Fruit fly (Drosophila melanogaster) whole organism, pupa: ENCODE results near the gene CG11885.

ENCODE experiments used
- CG10348 ChIP-seq: fragments of 200-800 bp; sonication (Bioruptor generic); IDR thresholded peaks from 2 replicates; pipeline ENCODE4 v1.3.6; 2022; ENCODE audit warnings: missing biosample characterization, missing genetic modification characterization
- CG12605 ChIP-seq: fragments of 200-800 bp; sonication (Bioruptor generic); IDR thresholded peaks from 2 replicates; pipeline ENCODE4 v1.3.6; 2022; ENCODE audit warnings: missing biosample characterization, missing genetic modification characterization
- CG13204 ChIP-seq: fragments of 200-800 bp; sonication (Bioruptor generic); optimal IDR thresholded peaks from 2 replicates; lab custom pipeline; 2018; ENCODE audit warnings: missing biosample characterization, mild to moderate bottlenecking, missing genetic modification characterization, moderate library complexity
- CG14655 ChIP-seq: fragments of 200-800 bp; sonication (Bioruptor generic); optimal IDR thresholded peaks from 3 replicates; lab custom pipeline; 2017; ENCODE audit warnings: mild to moderate bottlenecking, missing biosample characterization, missing genetic modification reagents, missing genetic modification characterization
- CG15710 ChIP-seq: fragments of 200-800 bp; sonication (Bioruptor generic); optimal IDR thresholded peaks from 2 replicates; lab custom pipeline; 2018; ENCODE audit warnings: missing biosample characterization, mild to moderate bottlenecking, missing genetic modification characterization, moderate library complexity
- CG17806 ChIP-seq: fragments of 200-800 bp; sonication (Bioruptor generic); optimal IDR thresholded peaks from 2 replicates; lab custom pipeline; 2018; ENCODE audit warnings: missing biosample characterization, mild to moderate bottlenecking, missing genetic modification characterization, moderate library complexity
- CG32121 ChIP-seq: fragments of 200-800 bp; sonication (Bioruptor generic); IDR thresholded peaks from 2 replicates; pipeline ENCODE4 v1.3.6; 2022; ENCODE audit warnings: missing biosample characterization, missing genetic modification characterization
- CG34367 ChIP-seq: fragments of 200-800 bp; sonication (Bioruptor generic); optimal IDR thresholded peaks from 2 replicates; lab custom pipeline; 2018; ENCODE audit warnings: missing biosample characterization, mild to moderate bottlenecking, missing genetic modification characterization
- CG4496 ChIP-seq: fragments of 200-800 bp; sonication (Bioruptor generic); IDR thresholded peaks from 3 replicates; pipeline ENCODE4 v1.3.6; 2022; ENCODE audit warnings: missing biosample characterization, missing genetic modification characterization
- CG8159 ChIP-seq: fragments of 200-800 bp; sonication (Bioruptor generic); optimal IDR thresholded peaks from 3 replicates; lab custom pipeline; 2018; ENCODE audit warnings: missing biosample characterization, mild to moderate bottlenecking, missing genetic modification characterization, moderate library complexity
- CG8301 ChIP-seq: fragments of 200-800 bp; sonication (Bioruptor generic); optimal IDR thresholded peaks from 2 replicates; lab custom pipeline; 2018; ENCODE audit warnings: missing biosample characterization, mild to moderate bottlenecking, missing genetic modification characterization
- CG9948 ChIP-seq: fragments of 200-800 bp; sonication (Bioruptor generic); optimal IDR thresholded peaks from 2 replicates; lab custom pipeline; 2018; ENCODE audit warnings: missing biosample characterization, mild to moderate bottlenecking, missing genetic modification characterization, moderate library complexity
- D1 ChIP-seq: fragments of 200-800 bp; sonication (Bioruptor generic); optimal IDR thresholded peaks from 2 replicates; lab custom pipeline; 2018; ENCODE audit warnings: missing biosample characterization, mild to moderate bottlenecking, missing genetic modification characterization, moderate library complexity
- EcR ChIP-seq: fragments of 200-800 bp; sonication (Bioruptor generic); optimal IDR thresholded peaks from 3 replicates; lab custom pipeline; 2019; ENCODE audit warnings: missing biosample characterization, missing genetic modification characterization, mild to moderate bottlenecking, moderate library complexity, missing genetic modification reagents
- Ets98B ChIP-seq: fragments of 200-800 bp; sonication (Bioruptor generic); IDR thresholded peaks from 2 replicates; pipeline ENCODE4 v1.3.6; 2022; ENCODE audit warnings: missing biosample characterization, missing genetic modification characterization
- Pif1A ChIP-seq: fragments of 200-800 bp; sonication (Bioruptor generic); optimal IDR thresholded peaks from 3 replicates; lab custom pipeline; 2016; ENCODE audit warnings: missing biosample characterization, missing genetic modification characterization
- Pif1B ChIP-seq: fragments of 200-800 bp; sonication (Bioruptor generic); optimal IDR thresholded peaks from 3 replicates; lab custom pipeline; 2016; ENCODE audit warnings: missing biosample characterization, missing genetic modification characterization
- Snoo ChIP-seq: fragments of 200-800 bp; sonication (Bioruptor generic); optimal IDR thresholded peaks from 3 replicates; lab custom pipeline; 2017; ENCODE audit warnings: missing biosample characterization, mild to moderate bottlenecking, missing genetic modification characterization, inconsistent platforms
- fd96Ca ChIP-seq: fragments of 200-800 bp; sonication (Bioruptor generic); IDR thresholded peaks from 3 replicates; pipeline ENCODE4 v1.3.6; 2022; ENCODE audit warnings: missing biosample characterization, missing genetic modification characterization
- gl ChIP-seq: fragments of 200-800 bp; sonication (Bioruptor generic); optimal IDR thresholded peaks from 2 replicates; lab custom pipeline; 2018; ENCODE audit warnings: missing biosample characterization, mild to moderate bottlenecking, missing genetic modification characterization
- rn ChIP-seq: fragments of 200-800 bp; sonication (Bioruptor generic); IDR thresholded peaks from 2 replicates; pipeline ENCODE4 v1.3.6; 2022; ENCODE audit warnings: missing biosample characterization, missing genetic modification characterization

The CG11885 gene

DNA sequence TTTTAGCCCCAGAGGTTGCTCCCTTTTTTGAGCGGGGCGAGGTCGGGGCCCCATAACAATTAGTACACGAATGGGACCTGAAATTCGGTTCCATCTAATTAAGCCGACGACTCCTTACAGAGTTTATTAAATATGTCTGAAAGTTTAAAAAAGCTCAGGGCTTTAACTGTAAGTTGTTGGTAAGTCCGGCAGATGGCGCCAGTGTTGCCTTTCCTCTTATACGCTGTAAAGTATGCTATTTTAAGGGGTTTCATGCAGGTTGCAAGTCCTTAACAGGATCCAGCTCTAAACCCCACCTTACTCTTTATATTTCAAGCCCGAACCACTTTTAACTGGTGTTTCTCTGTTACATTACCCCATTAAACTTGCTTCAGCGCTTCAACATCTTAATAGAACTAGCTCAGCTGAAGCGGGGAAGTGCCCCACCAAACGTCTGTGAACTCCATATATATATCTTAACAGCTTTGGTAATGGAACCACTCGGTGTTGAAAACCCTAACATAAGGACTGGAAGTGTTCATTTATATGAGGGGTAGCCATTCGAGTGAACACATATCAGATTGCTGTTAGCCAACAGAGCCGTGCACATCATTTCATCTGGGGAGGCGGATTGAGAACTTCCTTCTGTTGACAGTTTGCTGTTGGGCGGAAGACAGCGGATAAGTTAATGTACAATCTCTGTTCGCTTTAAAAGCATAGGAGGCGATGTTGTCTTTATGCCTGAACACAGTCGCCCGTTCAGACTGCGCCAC, 25.7 kb downstream of the CG11885 start:
- TF ChIP-seq CG10348 (GFP tag; lab: Robert Waterston, UW) (no peak), Pif1A (no peak), CG8301 (no peak), gl (tag; lab: Kevin White, UChicago) (no peak), CG32121 (no peak), CG15710 (tag; lab: Kevin White, UChicago) (no peak)

DNA sequence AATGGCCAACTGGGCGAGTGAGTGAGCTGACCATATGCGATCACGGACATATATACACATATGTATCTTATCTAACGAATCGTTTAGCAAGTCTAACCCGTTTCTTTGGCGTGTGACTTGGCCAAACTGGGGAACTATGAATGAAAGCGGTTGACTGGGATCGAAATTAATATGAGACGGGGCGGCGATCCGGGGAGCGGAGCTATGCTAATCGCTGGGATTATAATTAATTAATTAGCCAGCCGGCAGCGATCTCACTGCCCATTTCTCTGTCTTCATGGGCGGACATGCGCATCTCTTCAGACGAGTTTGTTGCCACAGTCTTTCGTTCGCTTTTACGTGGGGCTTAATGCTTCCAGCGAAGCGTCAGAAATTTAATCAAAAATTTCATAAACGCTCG, 28.7 kb downstream of the CG11885 start:
- no peak for TF ChIP-seq CG14655
- TF ChIP-seq rn, result no peak
- TF ChIP-seq EcR (GFP tag; lab: Kevin White, UChicago), result no peak
- TF ChIP-seq gl (tag; lab: Kevin White, UChicago), result no peak
- no peak for TF ChIP-seq Ets98B (GFP tag; lab: Robert Waterston, UW)
- no peak for TF ChIP-seq CG32121
- TF ChIP-seq CG10348 (GFP tag; lab: Robert Waterston, UW), result no peak
- no peak for TF ChIP-seq CG9948 (tag; lab: Kevin White, UChicago)
- TF ChIP-seq CG8159 (tag; lab: Kevin White, UChicago), result no peak
- no peak for TF ChIP-seq D1 (tag; lab: Kevin White, UChicago)
- TF ChIP-seq CG4496, result no peak
- no peak for TF ChIP-seq CG17806
- no peak for TF ChIP-seq CG15710 (tag; lab: Kevin White, UChicago)
- no peak for TF ChIP-seq CG8301
- TF ChIP-seq fd96Ca (GFP tag; lab: Robert Waterston, UW), result no peak
- TF ChIP-seq CG13204, result no peak
- no peak for TF ChIP-seq Snoo (tag; lab: Kevin White, UChicago)
- TF ChIP-seq CG12605 (GFP tag; lab: Robert Waterston, UW), result no peak
- TF ChIP-seq CG34367 (tag; lab: Kevin White, UChicago), result no peak
- TF ChIP-seq Pif1A, result no peak

DNA sequence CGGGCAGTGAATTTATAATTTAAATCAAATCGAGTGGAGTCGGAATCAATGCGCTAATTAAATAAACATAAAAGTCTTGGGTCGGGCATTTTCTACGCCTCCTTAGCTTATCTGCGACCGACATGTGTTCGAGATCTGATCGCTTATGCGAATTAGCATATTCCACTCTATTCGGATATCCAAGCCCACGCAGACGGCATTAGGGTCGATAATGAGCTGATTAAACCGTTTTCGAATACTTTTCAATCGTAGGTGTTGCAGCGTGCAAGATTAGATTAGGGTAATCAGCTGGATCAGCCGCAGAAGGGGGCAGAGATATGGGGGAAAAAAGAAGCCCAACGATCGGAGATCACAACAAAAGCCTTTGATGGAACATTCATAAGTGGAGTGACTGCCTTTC, 30.7 kb downstream of the CG11885 start:
- no peak for TF ChIP-seq CG34367 (tag; lab: Kevin White, UChicago)
- no peak for TF ChIP-seq D1 (tag; lab: Kevin White, UChicago)
- no peak for TF ChIP-seq EcR (GFP tag; lab: Kevin White, UChicago)
- TF ChIP-seq Ets98B (GFP tag; lab: Robert Waterston, UW), result no peak
- TF ChIP-seq CG10348 (GFP tag; lab: Robert Waterston, UW), result no peak
- no peak for TF ChIP-seq rn
- TF ChIP-seq CG13204, result no peak
- no peak for TF ChIP-seq CG17806
- no peak for TF ChIP-seq CG32121
- no peak for TF ChIP-seq CG8159 (tag; lab: Kevin White, UChicago)
- TF ChIP-seq CG14655, result no peak
- no peak for TF ChIP-seq CG4496
- no peak for TF ChIP-seq Snoo (tag; lab: Kevin White, UChicago)
- TF ChIP-seq CG8301, result no peak
- no peak for TF ChIP-seq CG15710 (tag; lab: Kevin White, UChicago)
- TF ChIP-seq gl (tag; lab: Kevin White, UChicago), result no peak
- no peak for TF ChIP-seq CG9948 (tag; lab: Kevin White, UChicago)
- TF ChIP-seq Pif1B, result no peak
- TF ChIP-seq CG12605 (GFP tag; lab: Robert Waterston, UW), result no peak

DNA sequence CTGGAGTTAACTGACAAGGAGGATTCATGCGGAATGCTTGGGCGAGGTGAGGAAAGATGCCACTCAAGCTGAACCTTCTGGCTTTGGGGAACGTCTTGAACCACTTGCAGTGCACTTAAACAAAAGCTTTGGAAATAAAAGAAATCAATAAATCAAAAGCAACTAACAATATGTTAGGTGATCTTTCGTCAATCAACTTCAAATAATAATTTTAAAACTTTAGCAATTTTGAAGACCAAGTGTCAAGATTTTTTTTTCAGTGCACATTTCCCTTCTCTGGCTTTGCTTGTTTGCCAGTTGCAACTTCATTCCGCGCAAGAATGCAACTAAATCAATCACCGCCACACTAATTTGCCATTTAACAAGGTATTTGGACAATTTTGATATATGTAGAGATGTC, 38.4 kb downstream of the CG11885 start:
- TF ChIP-seq CG12605 (GFP tag; lab: Robert Waterston, UW) (no peak), Ets98B (GFP tag; lab: Robert Waterston, UW) (peak; percentile 19; the same call in 1 of the 2 replicates), CG9948 (tag; lab: Kevin White, UChicago) (peak; percentile 57), CG13204 (no peak), Pif1A (peak; percentile 59), CG4496 (no peak), CG8159 (tag; lab: Kevin White, UChicago) (peak; percentile 61), Snoo (tag; lab: Kevin White, UChicago) (peak; percentile 28), Pif1B (peak; percentile 38), rn (no peak), CG10348 (GFP tag; lab: Robert Waterston, UW) (no peak), D1 (tag; lab: Kevin White, UChicago) (no peak), CG32121 (no peak), gl (tag; lab: Kevin White, UChicago) (no peak), CG8301 (peak; percentile 48), EcR (GFP tag; lab: Kevin White, UChicago) (no peak), CG17806 (peak; percentile 61), fd96Ca (GFP tag; lab: Robert Waterston, UW) (no peak), CG14655 (peak; percentile 59), CG15710 (tag; lab: Kevin White, UChicago) (peak; percentile 40), CG34367 (tag; lab: Kevin White, UChicago) (peak; percentile 38)

DNA sequence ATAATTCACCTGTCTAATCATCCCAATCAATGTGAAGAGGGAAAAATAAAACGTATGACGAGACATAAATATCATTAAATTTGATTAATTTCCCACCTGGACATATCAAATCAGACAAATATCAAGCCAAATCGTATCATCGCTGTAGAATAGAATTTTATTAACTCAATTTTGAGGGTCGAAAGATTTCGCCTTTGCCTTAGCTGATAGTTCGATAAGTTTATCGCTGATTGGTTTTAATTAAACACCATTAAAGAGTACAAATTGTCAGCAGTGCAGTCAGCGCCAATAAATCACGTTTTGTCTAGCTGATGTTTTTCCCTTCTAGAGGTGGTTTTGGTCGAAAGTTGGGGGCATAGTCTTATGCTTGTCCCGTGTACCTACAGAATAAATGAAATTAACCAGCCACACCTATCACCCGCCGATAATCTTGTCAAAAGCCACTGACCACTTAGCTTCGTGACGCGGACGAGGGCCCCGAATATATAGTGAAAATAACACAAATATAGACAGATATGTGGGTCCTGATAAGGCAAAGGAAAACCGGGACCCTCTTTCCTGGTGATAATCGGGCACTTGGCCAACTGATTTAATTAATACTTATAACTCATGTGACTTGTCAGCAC, 42.3 kb downstream of the CG11885 start:
- TF ChIP-seq rn (no peak), CG12605 (GFP tag; lab: Robert Waterston, UW) (no peak), CG15710 (tag; lab: Kevin White, UChicago) (no peak), CG10348 (GFP tag; lab: Robert Waterston, UW) (no peak), CG4496 (no peak), CG8301 (no peak), CG13204 (no peak), D1 (tag; lab: Kevin White, UChicago) (no peak), Pif1B (no peak), CG9948 (tag; lab: Kevin White, UChicago) (no peak)
